Comparison of ENCODE assay signal across 3 fruit fly cellular contexts in genomic region chr3R:19822138-19822537, dm6.
TF ChIP-seq lines count a peak whose summit lies in the region.

No protein-coding gene starts in this region.

- TF ChIP-seq CTCF in whole organism, embryonic (GFP tag; optimal IDR thresholded peaks at IDR 0.05; lab: Kevin White, UChicago), result no peak

TF ChIP-seq in whole organism, adult, 20 proteins besides CTCF, POLR2A, EP300 and RAD21:
- TF ChIP-seq kay (GFP tag; lab: Kevin White, UChicago; ENCODE audit: borderline replicate concordance) (peak; percentile 59), CG5204 (GFP tag; optimal IDR thresholded peaks at IDR 0.05; lab: Kevin White, UChicago) (no peak), CG11617 (GFP tag; optimal IDR thresholded peaks at IDR 0.05; lab: Kevin White, UChicago) (no peak)

TF ChIP-seq in whole organism, embryonic, 481 proteins besides CTCF, POLR2A, EP300 and RAD21 (continues in another document):
- TF ChIP-seq fd64A (GFP tag; optimal IDR thresholded peaks at IDR 0.05; lab: Kevin White, UChicago) (peak; percentile 29), bab2 (GFP tag; optimal IDR thresholded peaks at IDR 0.05; lab: Kevin White, UChicago) (no peak), CG4617 (GFP tag; optimal IDR thresholded peaks at IDR 0.05; lab: Kevin White, UChicago; ENCODE audit: borderline replicate concordance) (no peak), CG30020 (tag; optimal IDR thresholded peaks at IDR 0.05; lab: Kevin White, UChicago) (no peak), CG18619 (GFP tag; optimal IDR thresholded peaks at IDR 0.05; lab: Kevin White, UChicago) (no peak), lola (GFP tag; optimal IDR thresholded peaks at IDR 0.05; lab: Kevin White, UChicago) (no peak), trh (GFP tag; optimal IDR thresholded peaks at IDR 0.05; lab: Kevin White, UChicago) (no peak), kni (GFP tag; optimal IDR thresholded peaks at IDR 0.05; lab: Kevin White, UChicago) (no peak), dmrt11E (tag; optimal IDR thresholded peaks at IDR 0.05; lab: Kevin White, UChicago) (peak; percentile 14), B-H1 (GFP tag; IDR thresholded peaks at IDR 0.05; lab: Robert Waterston, UW) (no peak), Spps (tag; optimal IDR thresholded peaks at IDR 0.05; lab: Kevin White, UChicago) (peak; percentile 37), CG1603 (tag; optimal IDR thresholded peaks at IDR 0.05; lab: Kevin White, UChicago) (peak; percentile 18), HLH54F (GFP tag; optimal IDR thresholded peaks at IDR 0.05; lab: Kevin White, UChicago) (no peak), CG12391 (tag; optimal IDR thresholded peaks at IDR 0.05; lab: Kevin White, UChicago) (no peak), Blimp-1 (GFP tag; optimal IDR thresholded peaks at IDR 0.05; lab: Kevin White, UChicago) (peak; percentile 98), Stat92E (GFP tag; optimal IDR thresholded peaks at IDR 0.05; lab: Kevin White, UChicago) (peak in 1 of 3 experiments; percentile 54), row (GFP tag; IDR thresholded peaks at IDR 0.05; lab: Robert Waterston, UW) (no peak), CG2116 (GFP tag; optimal IDR thresholded peaks at IDR 0.05; lab: Kevin White, UChicago) (no peak), sc (optimal IDR thresholded peaks at IDR 0.05; lab: Kevin White, UChicago) (no peak), sc (GFP tag; optimal IDR thresholded peaks at IDR 0.05; lab: Kevin White, UChicago) (peak; percentile 7), CG9932 (GFP tag; IDR thresholded peaks at IDR 0.05; lab: Robert Waterston, UW) (no peak), Chrac-16 (GFP tag; optimal IDR thresholded peaks at IDR 0.05; lab: Kevin White, UChicago) (no peak), Abd-B (GFP tag; optimal IDR thresholded peaks at IDR 0.05; lab: Kevin White, UChicago) (no peak), CG4707 (GFP tag; optimal IDR thresholded peaks at IDR 0.05; lab: Kevin White, UChicago) (peak; percentile 28), bsh (GFP tag; optimal IDR thresholded peaks at IDR 0.05; lab: Kevin White, UChicago) (peak in 1 of 2 experiments; percentile 45), tap (tag; optimal IDR thresholded peaks at IDR 0.05; lab: Kevin White, UChicago) (peak; percentile 11), CG14014 (GFP tag; IDR thresholded peaks at IDR 0.05; lab: Robert Waterston, UW) (no peak), CG3407 (GFP tag; optimal IDR thresholded peaks at IDR 0.05; lab: Kevin White, UChicago) (peak; percentile 19), CG18599 (GFP tag; optimal IDR thresholded peaks at IDR 0.05; lab: Kevin White, UChicago) (no peak), CG33557 (GFP tag; optimal IDR thresholded peaks at IDR 0.05; lab: Kevin White, UChicago) (peak; percentile 48), CG9609 (GFP tag; optimal IDR thresholded peaks at IDR 0.05; lab: Kevin White, UChicago) (no peak), sens (GFP tag; lab: Kevin White, UChicago) (no peak), ATbp (GFP tag; optimal IDR thresholded peaks at IDR 0.05; lab: Kevin White, UChicago) (peak; percentile 33), CG2678 (tag; optimal IDR thresholded peaks at IDR 0.05; lab: Kevin White, UChicago) (peak; percentile 22), CG11504 (tag; optimal IDR thresholded peaks at IDR 0.05; lab: Kevin White, UChicago) (no peak), CG5953 (GFP tag; IDR thresholded peaks at IDR 0.05; lab: Robert Waterston, UW) (no peak), disco-r (GFP tag; optimal IDR thresholded peaks at IDR 0.05; lab: Kevin White, UChicago) (no peak), CG17359 (tag; optimal IDR thresholded peaks at IDR 0.05; lab: Kevin White, UChicago) (peak; percentile 0), CG8359 (GFP tag; optimal IDR thresholded peaks at IDR 0.05; lab: Kevin White, UChicago; ENCODE audit: borderline replicate concordance) (peak; percentile 20), Lhr (GFP tag; optimal IDR thresholded peaks at IDR 0.05; lab: Kevin White, UChicago) (no peak), eyg (GFP tag; optimal IDR thresholded peaks at IDR 0.05; lab: Kevin White, UChicago) (no peak), Mrtf (GFP tag; IDR thresholded peaks at IDR 0.05; lab: Robert Waterston, UW) (no peak), HLH4C (GFP tag; IDR thresholded peaks at IDR 0.05; lab: Robert Waterston, UW; ENCODE audit: partially characterized antibody) (no peak), seq (GFP tag; IDR thresholded peaks at IDR 0.05; lab: Robert Waterston, UW) (no peak), MBD-R2 (GFP tag; IDR thresholded peaks at IDR 0.05; lab: Robert Waterston, UW) (no peak), CG7745 (tag; optimal IDR thresholded peaks at IDR 0.05; lab: Kevin White, UChicago) (no peak)

TF ChIP-seq in whole organism, prepupa, 60 proteins besides CTCF, POLR2A, EP300 and RAD21:
- TF ChIP-seq CG11902 (GFP tag; optimal IDR thresholded peaks at IDR 0.05; lab: Kevin White, UChicago) (no peak), pdm3 (GFP tag; optimal IDR thresholded peaks at IDR 0.05; lab: Kevin White, UChicago) (no peak), CG10631 (GFP tag; optimal IDR thresholded peaks at IDR 0.05; lab: Kevin White, UChicago) (no peak), CG6854 (GFP tag; optimal IDR thresholded peaks at IDR 0.05; lab: Kevin White, UChicago) (no peak), fkh (GFP tag; optimal IDR thresholded peaks at IDR 0.05; lab: Kevin White, UChicago) (peak; percentile 13)
